Fruit fly (Drosophila melanogaster) whole organism, embryonic: Measurements from ENCODE around the gene Gr64b.

ENCODE experiments used
- Ada2b ChIP-seq: fragments of 200-800 bp; sonication (Bioruptor generic); IDR thresholded peaks from 2 replicates; pipeline ENCODE4 v1.3.6; 2022; ENCODE audit warnings: missing biosample characterization, missing genetic modification characterization
- Asciz ChIP-seq: fragments of 200-800 bp; sonication (Bioruptor generic); optimal IDR thresholded peaks from 2 replicates; lab custom pipeline; 2017; ENCODE audit warnings: missing biosample characterization, mild to moderate bottlenecking, missing genetic modification characterization, missing genetic modification reagents
- B-H2 ChIP-seq: fragments of 200-800 bp; sonication (Bioruptor generic); optimal IDR thresholded peaks from 2 replicates; lab custom pipeline; 2018; ENCODE audit warnings: missing biosample characterization, mild to moderate bottlenecking, missing genetic modification characterization
- Bdp1 ChIP-seq: fragments of 200-800 bp; sonication (Bioruptor generic); optimal IDR thresholded peaks from 3 replicates; lab custom pipeline; 2016; ENCODE audit warnings: missing biosample characterization, missing genetic modification characterization
- C15 ChIP-seq: fragments of 200-800 bp; sonication (Bioruptor generic); IDR thresholded peaks from 3 replicates; pipeline ENCODE4 v1.3.6; 2022; ENCODE audit warnings: missing biosample characterization, missing genetic modification characterization
- CG10267 ChIP-seq: fragments of 200-800 bp; sonication (Bioruptor generic); optimal IDR thresholded peaks from 2 replicates; lab custom pipeline; 2018; ENCODE audit warnings: missing biosample characterization, mild to moderate bottlenecking, missing genetic modification characterization, moderate library complexity
- CG10431 ChIP-seq: fragments of 200-800 bp; sonication (Bioruptor generic); optimal IDR thresholded peaks from 3 replicates; lab custom pipeline; 2018; ENCODE audit warnings: missing biosample characterization, mild to moderate bottlenecking, missing genetic modification characterization
- CG11093 ChIP-seq: fragments of 200-800 bp; sonication (Bioruptor generic); IDR thresholded peaks from 3 replicates; pipeline ENCODE4 v1.3.6; 2022; ENCODE audit warnings: missing biosample characterization, missing genetic modification characterization
- CG13624 ChIP-seq: fragments of 200-800 bp; sonication (Bioruptor generic); optimal IDR thresholded peaks from 2 replicates; lab custom pipeline; 2016; ENCODE audit warnings: missing biosample characterization, missing genetic modification characterization
- CG16815 ChIP-seq: fragments of 200-800 bp; sonication (Bioruptor generic); optimal IDR thresholded peaks from 3 replicates; lab custom pipeline; 2017; ENCODE audit warnings: missing biosample characterization, mild to moderate bottlenecking, missing genetic modification characterization
- CG17829 ChIP-seq: fragments of 200-800 bp; optimal IDR thresholded peaks from 2 replicates; lab custom pipeline; 2019; ENCODE audit warnings: missing biosample characterization, mild to moderate bottlenecking, missing genetic modification characterization, moderate library complexity
- CG31388 ChIP-seq: fragments of 200-800 bp; sonication (Bioruptor generic); optimal IDR thresholded peaks from 2 replicates; lab custom pipeline; 2016; ENCODE audit warnings: missing biosample characterization, missing genetic modification characterization
- CG4617 ChIP-seq: fragments of 200-800 bp; sonication (Bioruptor generic); optimal IDR thresholded peaks from 3 replicates; lab custom pipeline; 2016; ENCODE audit warnings: missing biosample characterization, missing genetic modification characterization, borderline replicate concordance
- CG4854 ChIP-seq: fragments of 200-800 bp; sonication (Bioruptor generic); optimal IDR thresholded peaks from 2 replicates; lab custom pipeline; 2016; ENCODE audit warnings: missing biosample characterization, missing genetic modification characterization, inconsistent platforms
- CG6791 ChIP-seq: fragments of 200-800 bp; sonication (Bioruptor generic); IDR thresholded peaks from 3 replicates; pipeline ENCODE4 v1.3.6; 2022; ENCODE audit warnings: missing biosample characterization, missing genetic modification characterization; ENCODE audit not compliant: partially characterized antibody
- CG7271 ChIP-seq: fragments of 200-800 bp; sonication (Bioruptor generic); optimal IDR thresholded peaks from 2 replicates; lab custom pipeline; 2018; ENCODE audit warnings: missing biosample characterization, mild to moderate bottlenecking, missing genetic modification characterization, moderate library complexity
- CG7372 ChIP-seq: fragments of 200-800 bp; sonication (Bioruptor generic); IDR thresholded peaks from 2 replicates; pipeline ENCODE4 v1.3.6; 2022; ENCODE audit warnings: missing biosample characterization, missing genetic modification characterization
- CG9727 ChIP-seq: fragments of 200-800 bp; sonication (Bioruptor generic); optimal IDR thresholded peaks from 3 replicates; lab custom pipeline; 2017; ENCODE audit warnings: missing biosample characterization, mild to moderate bottlenecking, missing genetic modification characterization
- Deaf1 ChIP-seq: fragments of 200-800 bp; optimal IDR thresholded peaks from 3 replicates; lab custom pipeline; 2019; ENCODE audit warnings: missing biosample characterization, mild to moderate bottlenecking, missing genetic modification characterization, moderate library complexity
- Dip2 ChIP-seq: fragments of 200-800 bp; sonication (Bioruptor generic); IDR thresholded peaks from 2 replicates; pipeline ENCODE4 v1.3.6; 2022; ENCODE audit warnings: missing biosample characterization, missing genetic modification characterization
- Doc3 ChIP-seq: fragments of 200-800 bp; sonication (Bioruptor generic); IDR thresholded peaks from 3 replicates; pipeline ENCODE4 v1.3.6; 2022; ENCODE audit warnings: missing biosample characterization, missing genetic modification characterization; ENCODE audit not compliant: partially characterized antibody
- Eip74EF ChIP-seq, 2 experiments: fragments of 200-800 bp in 1 of 2; fragments of >200 bp in 1 of 2; sonication (Bioruptor generic) in 1 of 2; optimal IDR thresholded peaks; 2 replicates each; lab custom pipeline; 2017 to 2019; ENCODE audit warnings: missing biosample characterization in 2 of 2, missing genetic modification characterization in 2 of 2, mild to moderate bottlenecking in 1 of 2, moderate library complexity in 1 of 2
- Ets97D ChIP-seq: fragments of 200-800 bp; sonication (Bioruptor generic); optimal IDR thresholded peaks from 3 replicates; lab custom pipeline; 2016; ENCODE audit warnings: missing biosample characterization, missing genetic modification characterization
- Gug ChIP-seq: fragments of 200-800 bp; sonication (Bioruptor generic); IDR thresholded peaks from 4 replicates; pipeline ENCODE4 v1.3.6; 2022; ENCODE audit warnings: missing biosample characterization, missing genetic modification characterization
- HLH4C ChIP-seq: fragments of 200-800 bp; sonication (Bioruptor generic); IDR thresholded peaks from 3 replicates; pipeline ENCODE4 v1.3.6; 2022; ENCODE audit warnings: missing biosample characterization, missing genetic modification characterization; ENCODE audit not compliant: partially characterized antibody
- HLH54F ChIP-seq: fragments of 200-800 bp; sonication (Bioruptor generic); optimal IDR thresholded peaks from 3 replicates; lab custom pipeline; 2016; ENCODE audit warnings: missing biosample characterization, missing genetic modification characterization
- Hr51 ChIP-seq, 2 experiments: fragments of 200-800 bp; sonication (Bioruptor generic); optimal IDR thresholded peaks; 2 replicates in 1 of 2; 3 replicates in 1 of 2; lab custom pipeline; 2016 to 2018; ENCODE audit warnings: missing biosample characterization in 2 of 2, missing genetic modification characterization in 2 of 2, mild to moderate bottlenecking in 1 of 2, moderate library complexity in 1 of 2
- Kr ChIP-seq: fragments of 200-800 bp; sonication (Bioruptor generic); optimal IDR thresholded peaks from 2 replicates; lab custom pipeline; 2017; ENCODE audit warnings: missing biosample characterization, mild to moderate bottlenecking, missing genetic modification characterization
- Meics ChIP-seq: fragments of 200-800 bp; sonication (Bioruptor generic); optimal IDR thresholded peaks from 2 replicates; lab custom pipeline; 2017; ENCODE audit warnings: missing biosample characterization, mild to moderate bottlenecking, missing genetic modification characterization
- Oaz ChIP-seq: fragments of 200-800 bp; sonication (Bioruptor generic); IDR thresholded peaks from 2 replicates; pipeline ENCODE4 v1.3.6; 2022; ENCODE audit warnings: missing biosample characterization, missing genetic modification characterization
- Ptx1 ChIP-seq: fragments of 200-800 bp; sonication (Bioruptor generic); IDR thresholded peaks from 2 replicates; pipeline ENCODE4 v1.3.6; 2022; ENCODE audit warnings: missing biosample characterization, missing genetic modification characterization
- Sox102F ChIP-seq: fragments of 200-800 bp; sonication (Bioruptor generic); optimal IDR thresholded peaks from 2 replicates; lab custom pipeline; 2018; ENCODE audit warnings: missing biosample characterization, mild to moderate bottlenecking, missing genetic modification characterization, moderate library complexity
- Usf ChIP-seq: fragments of 200-800 bp; sonication (Bioruptor generic); optimal IDR thresholded peaks from 2 replicates; lab custom pipeline; 2017; ENCODE audit warnings: missing genotype, missing biosample characterization, missing genetic modification characterization
- bab2 ChIP-seq: fragments of 200-800 bp; sonication (Bioruptor generic); optimal IDR thresholded peaks from 2 replicates; lab custom pipeline; 2016; ENCODE audit warnings: missing biosample characterization, missing genetic modification characterization
- cas ChIP-seq: fragments of 200-800 bp; sonication (Bioruptor generic); IDR thresholded peaks from 2 replicates; pipeline ENCODE4 v1.3.6; 2022; ENCODE audit warnings: missing biosample characterization, missing genetic modification characterization
- cwo ChIP-seq: fragments of 200-800 bp; sonication (Bioruptor generic); optimal IDR thresholded peaks from 3 replicates; lab custom pipeline; 2017; ENCODE audit warnings: missing biosample characterization, missing genetic modification characterization, mild to moderate bottlenecking, moderate library complexity, missing genetic modification reagents
- dati ChIP-seq: fragments of 200-800 bp; sonication (Bioruptor generic); IDR thresholded peaks from 2 replicates; pipeline ENCODE4 v1.3.6; 2022; ENCODE audit warnings: missing biosample characterization, missing genetic modification characterization
- dmrt99B ChIP-seq: fragments of 200-800 bp; sonication (Bioruptor generic); optimal IDR thresholded peaks from 2 replicates; lab custom pipeline; 2018; ENCODE audit warnings: missing biosample characterization, mild to moderate bottlenecking, missing genetic modification characterization, moderate library complexity
- en ChIP-seq: fragments of 200-800 bp; sonication (Bioruptor generic); optimal IDR thresholded peaks from 2 replicates; lab custom pipeline; 2016; ENCODE audit warnings: missing biosample characterization, missing genetic modification characterization
- gcm ChIP-seq: fragments of 200-800 bp; sonication (Bioruptor generic); optimal IDR thresholded peaks from 2 replicates; lab custom pipeline; 2019; ENCODE audit warnings: missing biosample characterization, mild to moderate bottlenecking, missing genetic modification characterization, moderate library complexity
- jigr1 ChIP-seq: fragments of 200-800 bp; sonication (Bioruptor generic); IDR thresholded peaks from 3 replicates; pipeline ENCODE4 v1.3.6; 2022; ENCODE audit warnings: missing biosample characterization, missing genetic modification characterization
- lab ChIP-seq: fragments of 200-800 bp; sonication (Bioruptor generic); optimal IDR thresholded peaks from 3 replicates; lab custom pipeline; 2017; ENCODE audit warnings: missing biosample characterization, missing genetic modification characterization, mild to moderate bottlenecking, moderate library complexity, missing genetic modification reagents
- nmo ChIP-seq: fragments of 200-800 bp; sonication (Bioruptor generic); optimal IDR thresholded peaks from 2 replicates; lab custom pipeline; 2018; ENCODE audit warnings: missing biosample characterization, mild to moderate bottlenecking, missing genetic modification characterization, moderate library complexity
- run ChIP-seq: fragments of 200-800 bp; sonication (Bioruptor generic); optimal IDR thresholded peaks from 3 replicates; lab custom pipeline; 2018; ENCODE audit warnings: missing biosample characterization, mild to moderate bottlenecking, missing genetic modification characterization
- sc ChIP-seq, 3 experiments: fragments of >200 bp in 2 of 3; fragments of 200-800 bp in 1 of 3; sonication (Bioruptor generic) in 1 of 3; optimal IDR thresholded peaks; 2 replicates in 2 of 3; 3 replicates in 1 of 3; lab custom pipeline; 2017; ENCODE audit warnings: mild to moderate bottlenecking in 1 of 3, missing biosample characterization in 1 of 3, missing genetic modification characterization in 1 of 3, missing genetic modification reagents in 1 of 3
- sd ChIP-seq: fragments of 200-800 bp; sonication (Bioruptor generic); optimal IDR thresholded peaks from 3 replicates; lab custom pipeline; 2018; ENCODE audit warnings: missing biosample characterization, mild to moderate bottlenecking, missing genetic modification characterization, moderate library complexity
- sens ChIP-seq: fragments of 200-800 bp; sonication (Bioruptor generic); peaks from one replicate; lab custom pipeline; 2016; ENCODE audit warnings: missing biosample characterization, missing genetic modification characterization
- trh ChIP-seq: fragments of 200-800 bp; sonication (Bioruptor generic); optimal IDR thresholded peaks from 2 replicates; lab custom pipeline; 2016; ENCODE audit warnings: missing biosample characterization, missing genetic modification characterization

Gene Gr64b

dm6 chr3L:4070221-4070995 lies 42.0 kb downstream of the Gr64b start (continued):
- peak; percentile 85 for TF ChIP-seq Meics
- peak; percentile 68 for TF ChIP-seq Bdp1 (GFP tag; lab: Kevin White, UChicago)
- TF ChIP-seq CG9727 (GFP tag; lab: Kevin White, UChicago), result peak; percentile 84
- TF ChIP-seq sd (tag; lab: Kevin White, UChicago), result peak; percentile 65
- TF ChIP-seq nmo (GFP tag; lab: Kevin White, UChicago), result peak; percentile 86
- peak; percentile 53 for TF ChIP-seq CG31388 (GFP tag; lab: Kevin White, UChicago)
- peak; percentile 79 for TF ChIP-seq cwo
- TF ChIP-seq Gug (GFP tag; lab: Robert Waterston, UW), result peak; percentile 92
- TF ChIP-seq en, result peak; percentile 85
- TF ChIP-seq sens (GFP tag; lab: Kevin White, UChicago), result peak; percentile 92
- peak; percentile 86 for TF ChIP-seq C15
- TF ChIP-seq gcm, result peak; percentile 45
- TF ChIP-seq CG4617 (GFP tag; lab: Kevin White, UChicago), result peak; percentile 31
- TF ChIP-seq Eip74EF (GFP tag; optimal IDR thresholded peaks at IDR 0.05; lab: Kevin White, UChicago), result no peak
- peak; percentile 56 for TF ChIP-seq CG4854 (GFP tag; lab: Kevin White, UChicago)
- peak; percentile 30 for TF ChIP-seq CG7271 (tag; lab: Kevin White, UChicago)
- peak; percentile 65 for TF ChIP-seq trh (GFP tag; lab: Kevin White, UChicago)
- peak; percentile 87 for TF ChIP-seq HLH54F (GFP tag; lab: Kevin White, UChicago)
- TF ChIP-seq Ptx1 (GFP tag; lab: Robert Waterston, UW), result peak; percentile 95
- TF ChIP-seq Hr51 (GFP tag; optimal IDR thresholded peaks at IDR 0.05; lab: Kevin White, UChicago), result peak; percentile 84 to 90
- TF ChIP-seq CG6791, result no peak
- TF ChIP-seq sc (optimal IDR thresholded peaks at IDR 0.05; lab: Kevin White, UChicago), result no peak
- TF ChIP-seq sc (GFP tag; optimal IDR thresholded peaks at IDR 0.05; lab: Kevin White, UChicago), result peak; percentile 69
- peak; percentile 80 for TF ChIP-seq Usf
- TF ChIP-seq run (tag; lab: Kevin White, UChicago), result peak; percentile 65
- peak; percentile 83 for TF ChIP-seq CG11093 (GFP tag; lab: Robert Waterston, UW)
- TF ChIP-seq HLH4C, result no peak
- peak; percentile 94 for TF ChIP-seq CG13624 (GFP tag; lab: Kevin White, UChicago)
- TF ChIP-seq CG10267 (tag; lab: Kevin White, UChicago), result peak; percentile 45
- peak; percentile 26 for TF ChIP-seq B-H2 (GFP tag; lab: Kevin White, UChicago)
- TF ChIP-seq dmrt99B, result peak; percentile 87
- TF ChIP-seq CG17829 (tag; lab: Kevin White, UChicago), result peak; percentile 59
- peak; percentile 87 for TF ChIP-seq cas (GFP tag; lab: Robert Waterston, UW)
- no peak for TF ChIP-seq Kr (GFP tag; lab: Kevin White, UChicago)
- peak; percentile 88; the same call in 2 of the 3 replicates for TF ChIP-seq jigr1 (GFP tag; lab: Robert Waterston, UW)
- peak; percentile 33 for TF ChIP-seq bab2 (GFP tag; lab: Kevin White, UChicago)
- TF ChIP-seq CG7372 (GFP tag; lab: Robert Waterston, UW), result peak; percentile 88
- peak; percentile 94 for TF ChIP-seq lab
- TF ChIP-seq Ada2b (GFP tag; lab: Robert Waterston, UW), result peak; percentile 95
- TF ChIP-seq Deaf1 (tag; lab: Kevin White, UChicago), result peak; percentile 49
- TF ChIP-seq Ets97D, result peak; percentile 53
- TF ChIP-seq Oaz (GFP tag; lab: Robert Waterston, UW), result peak; percentile 90
- no peak for TF ChIP-seq Doc3 (GFP tag; lab: Robert Waterston, UW)
- peak; percentile 67 for TF ChIP-seq Asciz (GFP tag; lab: Kevin White, UChicago)
- TF ChIP-seq CG16815 (GFP tag; lab: Kevin White, UChicago), result peak; percentile 81
- TF ChIP-seq Dip2, result peak; percentile 55
- peak; percentile 94 for TF ChIP-seq Sox102F (GFP tag; lab: Kevin White, UChicago)
- TF ChIP-seq dati, result peak; percentile 86
- peak; percentile 22 for TF ChIP-seq CG10431 (GFP tag; lab: Kevin White, UChicago)
